Worm (Caenorhabditis elegans): Measurements from ENCODE around the gene K08F8.15.

ce11 chrII:8750056-8750455 lies 16.6 kb upstream of the K08F8.15 start:
- no peak for TF ChIP-seq unc-39 (tag; optimal IDR thresholded peaks at IDR 0.05)
- TF ChIP-seq nhr-42 (GFP tag; IDR thresholded peaks at IDR 0.05), result no peak
- TF ChIP-seq skn-1 (tag; optimal IDR thresholded peaks at IDR 0.05), result no peak
- no peak for TF ChIP-seq ceh-62 (tag; optimal IDR thresholded peaks at IDR 0.05)
- no peak for TF ChIP-seq lin-38 (GFP tag; IDR thresholded peaks at IDR 0.05)
- no peak for TF ChIP-seq nhr-10 (tag; optimal IDR thresholded peaks at IDR 0.05)
- TF ChIP-seq nhr-6 (tag; optimal IDR thresholded peaks at IDR 0.05), result no peak
- TF ChIP-seq mep-1 (tag; optimal IDR thresholded peaks at IDR 0.05), result no peak
- no peak for TF ChIP-seq ama-1 (optimal IDR thresholded peaks at IDR 0.05)
- no peak for TF ChIP-seq egl-27 (tag; optimal IDR thresholded peaks at IDR 0.05)
- TF ChIP-seq pqm-1 (tag; optimal IDR thresholded peaks at IDR 0.05), result no peak
- TF ChIP-seq daf-8 (GFP tag; IDR thresholded peaks at IDR 0.05), result no peak
- no peak for TF ChIP-seq zag-1 (tag; optimal IDR thresholded peaks at IDR 0.05)

Data from whole organism, L4 larva.